Fruit fly (Drosophila melanogaster): Measurements from ENCODE around the gene Eph.
A peak's percentile ranks its signal among the peaks of the same experiment; 100 is the strongest.

Gene Eph

dm6 chr4:625898-626644 lies 15.6 kb downstream of the Eph start, which contains the start of gene mav:
Gene mav (minus strand): TSS chr4:626031.
- TF ChIP-seq CG34224 (GFP tag; IDR thresholded peaks at IDR 0.05; ENCODE audit: partially characterized antibody) = no peak
- peak; percentile 63 for TF ChIP-seq MESR4 (GFP tag; optimal IDR thresholded peaks at IDR 0.05)
- peak in 1 of 2 experiments; percentile 90 for TF ChIP-seq Pdp1 (GFP tag; optimal IDR thresholded peaks at IDR 0.05)
- no peak for TF ChIP-seq CG6813 (GFP tag; optimal IDR thresholded peaks at IDR 0.05)
- TF ChIP-seq nom (GFP tag; optimal IDR thresholded peaks at IDR 0.05) = peak; percentile 59
- peak; percentile 14 for TF ChIP-seq corto (GFP tag; optimal IDR thresholded peaks at IDR 0.05)
- TF ChIP-seq sens (GFP tag) = peak; percentile 72
- no peak for TF ChIP-seq CG15696 (tag; optimal IDR thresholded peaks at IDR 0.05)
- peak; percentile 38 for TF ChIP-seq odd (GFP tag; optimal IDR thresholded peaks at IDR 0.05)
- TF ChIP-seq CG13296 (GFP tag; optimal IDR thresholded peaks at IDR 0.05) = peak; percentile 16
- TF ChIP-seq zen (tag; optimal IDR thresholded peaks at IDR 0.05) = peak; percentile 46
- TF ChIP-seq sob (GFP tag; IDR thresholded peaks at IDR 0.05) = no peak
- TF ChIP-seq CG34376 (GFP tag; optimal IDR thresholded peaks at IDR 0.05) = peak; percentile 33
- TF ChIP-seq CG18262 (tag; optimal IDR thresholded peaks at IDR 0.05) = peak; percentile 1
- TF ChIP-seq az2 (GFP tag; optimal IDR thresholded peaks at IDR 0.05) = no peak
- TF ChIP-seq CG17359 (tag; optimal IDR thresholded peaks at IDR 0.05) = peak; percentile 0
- peak; percentile 93 for TF ChIP-seq CG2199 (GFP tag; IDR thresholded peaks at IDR 0.05)
- peak; percentile 41 for TF ChIP-seq CG33557 (GFP tag; optimal IDR thresholded peaks at IDR 0.05)
- peak; percentile 84 for TF ChIP-seq CG5180 (GFP tag; optimal IDR thresholded peaks at IDR 0.05)
- peak; percentile 13 for TF ChIP-seq D19A (tag; optimal IDR thresholded peaks at IDR 0.05)
- peak; percentile 49 for TF ChIP-seq CG13894 (tag; optimal IDR thresholded peaks at IDR 0.05)
- no peak for TF ChIP-seq Sox100B (GFP tag; optimal IDR thresholded peaks at IDR 0.05)
- peak; percentile 61 for TF ChIP-seq CG12769 (tag; optimal IDR thresholded peaks at IDR 0.05)
- TF ChIP-seq Hr39 (optimal IDR thresholded peaks at IDR 0.05) = no peak
- no peak for TF ChIP-seq Mrtf (GFP tag; IDR thresholded peaks at IDR 0.05)
- no peak for TF ChIP-seq CG8290 (GFP tag; optimal IDR thresholded peaks at IDR 0.05)
- TF ChIP-seq CG8290 (tag; optimal IDR thresholded peaks at IDR 0.05) = peak in 1 of 2 experiments; percentile 62
- TF ChIP-seq cg (GFP tag; optimal IDR thresholded peaks at IDR 0.05) = peak; percentile 88
- peak; percentile 70 for TF ChIP-seq CG3065 (GFP tag; optimal IDR thresholded peaks at IDR 0.05)
- TF ChIP-seq pfk (GFP tag; optimal IDR thresholded peaks at IDR 0.05) = peak; percentile 9
- peak; percentile 74 for TF ChIP-seq pros (GFP tag; optimal IDR thresholded peaks at IDR 0.05)
- peak in 1 of 3 experiments; percentile 38 for TF ChIP-seq Stat92E (GFP tag; optimal IDR thresholded peaks at IDR 0.05)
- TF ChIP-seq CG17802 (tag; optimal IDR thresholded peaks at IDR 0.05) = peak; percentile 48
- peak in 1 of 2 experiments; percentile 32 for TF ChIP-seq insv (GFP tag; optimal IDR thresholded peaks at IDR 0.05)
- peak; percentile 39 for TF ChIP-seq CG1603 (tag; optimal IDR thresholded peaks at IDR 0.05)
- TF ChIP-seq CG10321 (GFP tag; IDR thresholded peaks at IDR 0.05) = peak; percentile 49; the same call in 1 of the 2 replicates
- TF ChIP-seq wek (GFP tag; optimal IDR thresholded peaks at IDR 0.05) = peak; percentile 39
- peak; percentile 72 for TF ChIP-seq CG30020 (tag; optimal IDR thresholded peaks at IDR 0.05)
- no peak for TF ChIP-seq mld (GFP tag; IDR thresholded peaks at IDR 0.05; ENCODE audit: partially characterized antibody)
- peak; percentile 52 for TF ChIP-seq Med (GFP tag)
- TF ChIP-seq CG11723 (GFP tag; optimal IDR thresholded peaks at IDR 0.05) = peak; percentile 56
